Worm (Caenorhabditis elegans): ENCODE data around the gene srh-279.

DNA sequence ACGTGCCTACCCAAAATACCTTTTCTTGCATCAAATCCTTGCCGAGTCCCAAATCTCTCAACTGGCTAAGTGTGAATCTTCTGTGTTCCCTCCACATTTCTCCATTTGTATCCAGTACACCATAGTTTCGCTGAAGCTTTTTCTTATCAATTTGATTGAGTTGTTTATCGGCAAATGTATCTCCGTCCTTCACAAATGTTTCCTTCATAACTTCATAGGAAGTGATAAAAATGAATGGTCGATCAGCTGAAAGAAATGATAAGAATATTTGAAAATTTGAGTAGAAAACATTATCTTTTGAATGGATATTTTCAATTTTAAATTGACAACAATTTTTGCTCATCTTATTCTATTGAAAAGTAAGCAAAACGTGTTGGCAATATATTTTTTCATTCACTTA lies 17.0 kb upstream of the srh-279 start:
- no peak for TF ChIP-seq him-1 (tag; optimal IDR thresholded peaks at IDR 0.05)
- no peak for TF ChIP-seq W03F9.2 (tag; optimal IDR thresholded peaks at IDR 0.05)
